Worm (Caenorhabditis elegans) whole organism, L3 larva: ENCODE results near the gene F09G8.7.

Experiments
- ceh-16 ChIP-seq: sonication (generic microtip); optimal IDR thresholded peaks from 2 replicates; lab custom pipeline; 2017; ENCODE audit warnings: missing biosample characterization, missing genetic modification characterization
- ceh-82 ChIP-seq: fragments of 150-350 bp; optimal IDR thresholded peaks from 2 replicates; lab custom pipeline; 2014; ENCODE audit warnings: missing biosample characterization, missing genetic modification characterization
- ceh-9 ChIP-seq: sonication (generic microtip); optimal IDR thresholded peaks from 2 replicates; lab custom pipeline; 2018; ENCODE audit warnings: missing biosample characterization, missing genetic modification characterization
- elt-3 ChIP-seq, 3 experiments: fragments of 150-350 bp in 1 of 3; sonication (generic microtip) in 2 of 3; optimal IDR thresholded peaks; 2 replicates in 2 of 3; 4 replicates in 1 of 3; lab custom pipeline; 2014 to 2017; ENCODE audit warnings: missing biosample characterization in 3 of 3, missing genetic modification characterization in 3 of 3
- fos-1 ChIP-seq: fragments of 150-350 bp; optimal IDR thresholded peaks from 2 replicates; lab custom pipeline; 2014; ENCODE audit warnings: missing biosample characterization, missing genetic modification characterization
- nhr-12 ChIP-seq: fragments of 150-350 bp; optimal IDR thresholded peaks from 2 replicates; lab custom pipeline; 2014; ENCODE audit warnings: missing biosample characterization, missing genetic modification characterization
- nhr-77 ChIP-seq: fragments of 150-350 bp; optimal IDR thresholded peaks from 2 replicates; lab custom pipeline; 2014; ENCODE audit warnings: missing biosample characterization, missing genetic modification characterization
- sea-2 ChIP-seq: fragments of 150-350 bp; sonication (generic microtip); optimal IDR thresholded peaks from 4 replicates; lab custom pipeline; 2014; ENCODE audit warnings: missing biosample characterization, missing genetic modification reagents, missing genetic modification characterization
- ztf-4 ChIP-seq: fragments of 150-350 bp; optimal IDR thresholded peaks from 2 replicates; lab custom pipeline; 2014; ENCODE audit warnings: missing biosample characterization, missing genetic modification characterization

F09G8.7 gene

ce11 chrIII:8220081-8220480 lies 48.1 kb downstream of the F09G8.7 start:
- TF ChIP-seq ceh-82 (tag; lab: Kevin White, UChicago): no peak
- TF ChIP-seq nhr-12 (tag; lab: Kevin White, UChicago): no peak
- TF ChIP-seq ztf-4 (tag; lab: Kevin White, UChicago): no peak
- TF ChIP-seq ceh-16 (tag; lab: Kevin White, UChicago): no peak
- TF ChIP-seq nhr-77 (tag; lab: Kevin White, UChicago): no peak
- no peak for TF ChIP-seq ceh-9 (tag; lab: Kevin White, UChicago)
- TF ChIP-seq elt-3 (tag; optimal IDR thresholded peaks at IDR 0.05; lab: Kevin White, UChicago): no peak
- no peak for TF ChIP-seq sea-2
- TF ChIP-seq fos-1 (tag; lab: Kevin White, UChicago): no peak
